Worm (Caenorhabditis elegans) whole organism, L1 larva: ENCODE results near the gene C25D7.15.

ENCODE experiments used
- blmp-1 ChIP-seq: fragments of 150-350 bp; optimal IDR thresholded peaks from 2 replicates; lab custom pipeline; 2014; ENCODE audit warnings: missing biosample characterization, missing genetic modification characterization
- fkh-10 ChIP-seq: sonication (generic microtip); optimal IDR thresholded peaks from 2 replicates; lab custom pipeline; 2017; ENCODE audit warnings: missing biosample characterization, missing genetic modification reagents, missing genetic modification characterization
- fkh-4 ChIP-seq: sonication (generic microtip); optimal IDR thresholded peaks from 2 replicates; lab custom pipeline; 2016; ENCODE audit warnings: missing compliant biosample characterization, missing genetic modification characterization, borderline replicate concordance
- nhr-237 ChIP-seq: fragments of 150-350 bp; optimal IDR thresholded peaks from 2 replicates; lab custom pipeline; 2014; ENCODE audit warnings: missing biosample characterization, missing genetic modification characterization
- pag-3 ChIP-seq: sonication (generic microtip); optimal IDR thresholded peaks from 2 replicates; lab custom pipeline; 2017; ENCODE audit warnings: missing genetic modification characterization, mild to moderate bottlenecking, missing compliant biosample characterization, antibody characterized with exemption, borderline replicate concordance; ENCODE audit not compliant: insufficient read depth
- rnt-1 ChIP-seq: sonication (generic microtip); optimal IDR thresholded peaks from 2 replicates; lab custom pipeline; 2016; ENCODE audit warnings: mild to moderate bottlenecking, missing genetic modification characterization, moderate library complexity, missing compliant biosample characterization
- tbx-2 ChIP-seq: sonication (generic microtip); optimal IDR thresholded peaks from 2 replicates; lab custom pipeline; 2016; ENCODE audit warnings: missing genetic modification characterization, missing compliant biosample characterization
- unc-62 ChIP-seq: fragments of 150-350 bp; optimal IDR thresholded peaks from 2 replicates; lab custom pipeline; 2014; ENCODE audit warnings: missing biosample characterization, missing genetic modification reagents, missing genetic modification characterization
- unc-98 ChIP-seq: fragments of 200-800 bp; sonication (Bioruptor generic); IDR thresholded peaks from 2 replicates; pipeline ENCODE4 v1.3.6; 2022; ENCODE audit warnings: missing genetic modification characterization, missing compliant biosample characterization
- zag-1 ChIP-seq: fragments of 150-350 bp; optimal IDR thresholded peaks from 2 replicates; lab custom pipeline; 2014; ENCODE audit warnings: missing biosample characterization, missing genetic modification characterization

DNA sequence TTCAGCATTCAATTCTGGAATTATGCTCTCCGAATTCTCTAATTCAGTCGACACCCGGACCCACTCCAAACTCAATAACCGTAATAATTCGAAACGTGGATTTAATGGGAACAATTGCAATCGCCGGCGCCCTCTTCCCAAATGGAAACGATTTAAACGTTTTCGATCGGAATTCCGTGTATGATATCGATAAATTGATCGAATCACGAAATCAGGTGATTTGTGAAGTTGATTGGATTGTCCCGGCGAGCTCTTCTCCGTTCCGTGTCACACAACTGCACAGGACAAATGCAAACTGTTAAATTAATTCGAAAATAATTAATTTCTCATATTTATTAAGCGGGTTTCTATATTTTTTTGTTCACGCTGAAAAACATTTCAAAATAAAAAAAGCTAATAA lies 3.7 kb upstream of the C25D7.15 start, which contains the start of gene C25D7.16:
- no peak for TF ChIP-seq rnt-1 (tag; lab: Kevin White, UChicago)
- TF ChIP-seq nhr-237 (tag; lab: Kevin White, UChicago), result no peak
- TF ChIP-seq fkh-4 (tag; lab: Kevin White, UChicago), result no peak
- TF ChIP-seq zag-1 (tag; lab: Kevin White, UChicago), result no peak
- TF ChIP-seq tbx-2 (tag; lab: Kevin White, UChicago), result no peak
- TF ChIP-seq fkh-10 (GFP tag; lab: Kevin White, UChicago), result no peak
- no peak for TF ChIP-seq blmp-1 (tag; lab: Kevin White, UChicago)
- no peak for TF ChIP-seq pag-3 (tag; lab: Kevin White, UChicago)
- TF ChIP-seq unc-98, result no peak
- TF ChIP-seq unc-62, result no peak
